Worm (Caenorhabditis elegans) whole organism, L1 larva: ENCODE data around the gene T05C3.6.

Experiments
- aly-2 ChIP-seq: fragments of 150-350 bp; optimal IDR thresholded peaks from 2 replicates; lab custom pipeline; 2014; ENCODE audit warnings: missing biosample characterization, missing genetic modification characterization
- ces-1 ChIP-seq: fragments of 150-350 bp; optimal IDR thresholded peaks from 2 replicates; lab custom pipeline; 2014; ENCODE audit warnings: missing biosample characterization, missing genetic modification reagents, missing genetic modification characterization
- dsc-1 ChIP-seq: sonication (generic microtip); optimal IDR thresholded peaks from 2 replicates; lab custom pipeline; 2016; ENCODE audit warnings: mild to moderate bottlenecking, missing genetic modification characterization, missing compliant biosample characterization
- elt-2 ChIP-seq: sonication (generic microtip); optimal IDR thresholded peaks from 2 replicates; lab custom pipeline; 2016; ENCODE audit warnings: missing genetic modification characterization, mild to moderate bottlenecking, inconsistent platforms, missing compliant biosample characterization, missing genetic modification reagents
- elt-3 ChIP-seq, 6 experiments: fragments of 150-350 bp in 1 of 6; sonication (generic microtip); optimal IDR thresholded peaks; 2 replicates each; lab custom pipeline; 2017 to 2018; ENCODE audit warnings: missing biosample characterization in 6 of 6, missing genetic modification characterization in 6 of 6, inconsistent platforms in 1 of 6
- fkh-10 ChIP-seq: sonication (generic microtip); optimal IDR thresholded peaks from 2 replicates; lab custom pipeline; 2017; ENCODE audit warnings: missing biosample characterization, missing genetic modification reagents, missing genetic modification characterization
- fkh-4 ChIP-seq: sonication (generic microtip); optimal IDR thresholded peaks from 2 replicates; lab custom pipeline; 2016; ENCODE audit warnings: missing compliant biosample characterization, missing genetic modification characterization, borderline replicate concordance
- fos-1 ChIP-seq: fragments of 150-350 bp; optimal IDR thresholded peaks from 2 replicates; lab custom pipeline; 2014; ENCODE audit warnings: missing biosample characterization, missing genetic modification characterization
- hlh-17 ChIP-seq: fragments of 200-800 bp; sonication (Bioruptor generic); optimal IDR thresholded peaks from 2 replicates; lab custom pipeline; 2018; ENCODE audit warnings: missing genetic modification characterization, mild to moderate bottlenecking, missing compliant biosample characterization, moderate library complexity, borderline replicate concordance
- hlh-4 ChIP-seq: sonication (generic microtip); optimal IDR thresholded peaks from 2 replicates; lab custom pipeline; 2016; ENCODE audit warnings: mild to moderate bottlenecking, missing genetic modification characterization, missing compliant biosample characterization
- irx-1 ChIP-seq: sonication (generic microtip); optimal IDR thresholded peaks from 2 replicates; lab custom pipeline; 2016; ENCODE audit warnings: missing genetic modification characterization, missing compliant biosample characterization
- lin-13 ChIP-seq: fragments of 150-350 bp; optimal IDR thresholded peaks from 2 replicates; lab custom pipeline; 2014; ENCODE audit warnings: missing biosample characterization, missing genetic modification reagents, missing genetic modification characterization
- lin-14 ChIP-seq: fragments of 200-800 bp; sonication (Bioruptor generic); optimal IDR thresholded peaks from 2 replicates; lab custom pipeline; 2018; ENCODE audit warnings: mild to moderate bottlenecking, missing genetic modification characterization, moderate library complexity, missing compliant biosample characterization
- lin-15B ChIP-seq: fragments of 150-350 bp; sonication (generic microtip); optimal IDR thresholded peaks from 3 replicates; lab custom pipeline; 2014; ENCODE audit warnings: missing biosample characterization, missing genetic modification characterization
- lin-35 ChIP-seq, 2 experiments: fragments of 150-350 bp; optimal IDR thresholded peaks; 2 replicates each; lab custom pipeline; 2014; ENCODE audit warnings: missing biosample characterization in 2 of 2, missing genetic modification characterization in 2 of 2, missing genetic modification reagents in 2 of 2
- lir-3 ChIP-seq: sonication (generic microtip); optimal IDR thresholded peaks from 2 replicates; lab custom pipeline; 2016; ENCODE audit warnings: mild to moderate bottlenecking, missing genetic modification characterization, moderate library complexity, missing compliant biosample characterization; ENCODE audit not compliant: poor library complexity
- lsy-2 ChIP-seq, 2 experiments: fragments of 150-350 bp; optimal IDR thresholded peaks; 2 replicates each; lab custom pipeline; 2014; ENCODE audit warnings: missing biosample characterization in 2 of 2, missing genetic modification characterization in 2 of 2
- mab-9 ChIP-seq: fragments of 200-800 bp; sonication (Bioruptor generic); IDR thresholded peaks from 2 replicates; pipeline ENCODE4 v1.3.6; 2022; ENCODE audit warnings: missing genetic modification reagents, missing genetic modification characterization, missing compliant biosample characterization
- mef-2 ChIP-seq: fragments of 150-350 bp; optimal IDR thresholded peaks from 2 replicates; lab custom pipeline; 2014; ENCODE audit warnings: missing biosample characterization, missing genetic modification characterization
- nhr-11 ChIP-seq: fragments of 150-350 bp; optimal IDR thresholded peaks from 2 replicates; lab custom pipeline; 2014; ENCODE audit warnings: missing biosample characterization, missing genetic modification characterization
- nhr-19 ChIP-seq: fragments of 200-800 bp; sonication (Bioruptor generic); conservative IDR thresholded peaks from 2 replicates; pipeline ENCODE4 v1.3.6; 2022; ENCODE audit warnings: missing genetic modification characterization, missing compliant biosample characterization
- nhr-20 ChIP-seq: sonication (generic microtip); optimal IDR thresholded peaks from 2 replicates; lab custom pipeline; 2016; ENCODE audit warnings: mild to moderate bottlenecking, missing genetic modification characterization, missing compliant biosample characterization
- nhr-28 ChIP-seq: fragments of 150-350 bp; optimal IDR thresholded peaks from 2 replicates; lab custom pipeline; 2014; ENCODE audit warnings: missing biosample characterization, missing genetic modification characterization
- nhr-77 ChIP-seq: fragments of 150-350 bp; optimal IDR thresholded peaks from 2 replicates; lab custom pipeline; 2014; ENCODE audit warnings: missing biosample characterization, missing genetic modification characterization
- nhr-84 ChIP-seq: sonication (generic microtip); optimal IDR thresholded peaks from 2 replicates; lab custom pipeline; 2017; ENCODE audit warnings: missing biosample characterization, missing genetic modification characterization
- nhr-85 ChIP-seq: sonication (generic microtip); peaks from one replicate; lab custom pipeline; 2016; ENCODE audit warnings: missing genetic modification characterization, inconsistent platforms, missing compliant biosample characterization
- nhr-90 ChIP-seq: sonication (generic microtip); optimal IDR thresholded peaks from 2 replicates; lab custom pipeline; 2016; ENCODE audit warnings: mild to moderate bottlenecking, missing genetic modification characterization, missing compliant biosample characterization; ENCODE audit not compliant: poor library complexity
- snu-23 ChIP-seq: sonication (generic microtip); optimal IDR thresholded peaks from 2 replicates; lab custom pipeline; 2016; ENCODE audit warnings: missing genetic modification characterization, missing compliant biosample characterization
- sup-37 ChIP-seq: fragments of 200-800 bp; sonication (Bioruptor generic); optimal IDR thresholded peaks from 2 replicates; lab custom pipeline; 2018; ENCODE audit warnings: mild to moderate bottlenecking, missing genetic modification characterization, missing compliant biosample characterization
- swsn-7 ChIP-seq: sonication (generic microtip); optimal IDR thresholded peaks from 2 replicates; lab custom pipeline; 2016; ENCODE audit warnings: missing genetic modification characterization, missing compliant biosample characterization
- tlp-1 ChIP-seq: fragments of 150-350 bp; optimal IDR thresholded peaks from 2 replicates; lab custom pipeline; 2014; ENCODE audit warnings: missing biosample characterization, missing genetic modification characterization
- unc-130 ChIP-seq: fragments of 150-350 bp; optimal IDR thresholded peaks from 2 replicates; lab custom pipeline; 2017; ENCODE audit warnings: missing biosample characterization, missing genetic modification characterization, inconsistent platforms
- zip-4 ChIP-seq: fragments of 200-800 bp; sonication (Bioruptor generic); optimal IDR thresholded peaks from 2 replicates; lab custom pipeline; 2018; ENCODE audit warnings: mild to moderate bottlenecking, missing genetic modification characterization, moderate library complexity, missing compliant biosample characterization
- ztf-11 ChIP-seq, 2 experiments: sonication (generic microtip); optimal IDR thresholded peaks; 2 replicates each; lab custom pipeline; 2016 to 2017; ENCODE audit warnings: missing genetic modification characterization in 2 of 2, missing biosample characterization in 1 of 2, missing compliant biosample characterization in 1 of 2
- ztf-4 ChIP-seq: fragments of 150-350 bp; optimal IDR thresholded peaks from 2 replicates; lab custom pipeline; 2014; ENCODE audit warnings: missing biosample characterization, missing genetic modification characterization

T05C3.6 gene

DNA sequence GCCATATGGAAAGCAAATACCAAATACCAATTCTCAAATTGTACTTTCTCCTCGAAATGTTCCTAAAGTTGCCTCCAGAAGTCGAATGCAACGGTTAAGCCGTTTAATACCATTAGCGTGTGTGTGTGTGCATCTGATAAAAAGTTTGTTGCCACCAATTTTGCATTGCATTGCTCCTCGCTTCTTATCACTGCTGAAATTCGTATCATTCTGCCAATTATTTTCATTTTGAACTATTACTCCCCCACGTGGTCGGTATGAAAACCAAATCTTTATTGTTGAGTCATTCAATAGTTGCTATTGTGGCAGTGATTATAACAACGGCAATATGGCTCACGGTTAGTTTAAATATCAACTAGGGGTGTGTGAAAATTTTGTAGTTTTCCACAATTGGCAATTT, at the start of gene T05C3.6:
Gene T05C3.6 (plus strand): TSS at position 241 of the 400 bp plus-strand sequence.
- TF ChIP-seq elt-2 (tag; lab: Kevin White, UChicago) (peak; percentile 76), zip-4 (GFP tag; lab: Kevin White, UChicago) (no peak), lin-35 (GFP tag; optimal IDR thresholded peaks at IDR 0.05; lab: Kevin White, UChicago) (peak in 1 of 2 experiments; percentile 19)

DNA sequence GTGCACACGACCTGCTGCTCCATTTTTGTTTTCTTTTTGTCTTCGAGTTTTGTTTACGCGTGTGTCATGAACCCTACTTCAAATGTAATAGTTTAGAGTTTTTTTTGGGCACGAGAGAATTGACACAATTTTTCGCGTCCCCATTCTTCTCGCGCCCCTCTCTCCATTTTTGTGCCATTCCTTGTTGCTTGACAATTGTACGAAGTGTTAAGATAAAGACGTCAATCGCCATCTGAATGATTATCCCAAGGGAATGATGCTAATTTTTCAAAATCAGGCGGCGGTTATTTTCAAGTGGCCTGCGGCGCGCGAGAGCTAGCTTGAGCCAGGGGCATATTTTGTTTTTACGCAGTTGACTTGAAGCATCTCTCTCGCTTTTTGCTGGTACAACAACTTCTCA, 47.9 kb upstream of the T05C3.6 start:
- TF ChIP-seq lir-3 (tag; lab: Kevin White, UChicago) (no peak), mab-9 (GFP tag; lab: Robert Waterston, UW) (0 out of 2 replicates have a peak, but pooled peaks have one; percentile 11), lin-14 (GFP tag; lab: Kevin White, UChicago) (peak; percentile 28)

DNA sequence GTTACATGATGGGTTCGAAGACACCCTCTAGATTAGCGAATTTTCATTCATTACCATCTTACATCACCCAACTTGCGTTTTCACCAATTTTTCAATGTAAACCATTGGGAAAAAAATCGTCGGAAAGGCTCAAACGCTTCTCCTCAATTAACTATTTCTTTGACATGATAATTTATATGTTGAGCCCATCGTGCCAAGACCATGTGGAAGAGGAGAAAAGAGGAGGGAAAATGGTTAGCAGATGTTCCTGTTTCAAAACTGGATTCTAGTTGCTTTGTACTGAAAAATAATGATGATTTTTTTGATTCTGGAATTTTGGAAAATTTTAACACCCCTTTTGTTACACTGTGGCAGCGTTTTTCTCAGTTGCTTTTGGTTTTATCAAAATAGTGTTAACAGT, 46.2 kb upstream of the T05C3.6 start:
- TF ChIP-seq fkh-4 (peak; percentile 19), lin-15B (tag; lab: Kevin White, UChicago) (no peak), zip-4 (GFP tag; lab: Kevin White, UChicago) (no peak), elt-3 (tag; optimal IDR thresholded peaks at IDR 0.05; lab: Kevin White, UChicago) (no peak), nhr-11 (tag; lab: Kevin White, UChicago) (no peak), fkh-10 (GFP tag; lab: Kevin White, UChicago) (no peak), fos-1 (tag; lab: Kevin White, UChicago) (no peak), nhr-90 (tag; lab: Kevin White, UChicago) (no peak), dsc-1 (tag; lab: Kevin White, UChicago) (peak; percentile 56), nhr-77 (tag; lab: Kevin White, UChicago) (no peak)

DNA sequence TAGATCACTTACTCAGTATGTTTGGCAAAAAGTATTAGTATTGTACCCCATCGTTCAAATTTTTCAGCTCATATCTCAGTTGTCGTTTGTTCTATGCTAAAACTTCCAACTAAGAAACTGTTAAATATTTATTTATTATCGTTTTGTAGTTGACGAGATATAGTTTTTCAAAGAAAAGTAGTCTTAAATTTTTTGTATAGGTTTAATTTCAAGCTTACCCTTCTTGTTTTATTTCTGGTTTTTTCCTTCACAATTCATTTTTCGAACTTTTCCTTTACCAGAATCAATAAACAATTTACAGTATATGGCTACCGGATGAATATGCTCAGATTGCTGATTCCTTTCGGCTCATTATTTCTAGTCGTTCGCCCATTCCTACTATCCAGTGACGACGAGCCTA, 44.4 kb upstream of the T05C3.6 start, which contains the start of gene F08F3.1:
Gene F08F3.1 (plus strand): TSS at position 301 of the 400 bp plus-strand sequence.
- TF ChIP-seq fos-1 (tag; lab: Kevin White, UChicago), result no peak
- no peak for TF ChIP-seq tlp-1 (tag; lab: Kevin White, UChicago)
- TF ChIP-seq sup-37 (GFP tag; lab: Kevin White, UChicago), result no peak
- TF ChIP-seq irx-1 (tag; lab: Kevin White, UChicago), result no peak
- no peak for TF ChIP-seq mef-2 (tag; lab: Kevin White, UChicago)

DNA sequence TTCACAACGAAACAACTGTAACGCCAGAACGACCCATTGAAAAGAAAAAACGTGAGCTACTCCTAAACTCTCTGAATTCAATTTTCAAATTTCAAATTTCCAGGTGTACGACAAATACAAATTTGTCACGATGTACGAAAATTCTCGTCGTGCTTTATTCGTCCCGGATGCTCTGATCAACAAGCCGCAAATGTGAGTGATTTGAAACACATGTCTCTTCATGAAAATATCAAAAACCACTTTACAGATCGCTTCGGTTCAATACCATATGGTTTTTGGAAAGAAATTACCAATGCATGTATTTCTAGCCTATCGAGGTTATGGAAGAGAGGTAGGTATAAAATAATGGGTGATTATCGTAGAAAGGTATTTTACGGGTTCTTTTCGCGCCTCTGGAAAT, 43.2 kb upstream of the T05C3.6 start:
- TF ChIP-seq dsc-1 (tag; lab: Kevin White, UChicago), result peak; percentile 89
- peak; percentile 63 for TF ChIP-seq fkh-4
- TF ChIP-seq lsy-2 (tag; optimal IDR thresholded peaks at IDR 0.05; lab: Kevin White, UChicago), result no peak

DNA sequence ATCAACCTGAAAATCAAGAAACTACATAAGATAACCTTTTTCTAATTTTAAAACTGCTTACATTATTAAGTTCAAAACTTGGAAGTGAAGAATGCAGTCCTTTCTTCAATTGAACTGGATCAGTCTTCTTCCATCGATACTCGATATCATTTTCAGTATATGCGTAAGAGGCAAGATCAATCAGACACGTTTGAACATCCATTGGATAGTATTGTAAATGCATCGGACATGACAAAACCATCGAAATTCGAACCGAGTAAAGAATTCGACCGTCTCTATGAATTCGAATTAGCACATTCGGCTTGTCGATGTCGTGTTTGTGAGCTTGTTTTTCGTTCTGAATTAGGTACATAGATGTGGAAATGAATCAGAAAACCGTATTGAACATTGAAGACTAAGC, 39.5 kb upstream of the T05C3.6 start:
- TF ChIP-seq swsn-7 (tag; lab: Kevin White, UChicago) (no peak), unc-130 (tag; lab: Kevin White, UChicago) (no peak), lin-14 (GFP tag; lab: Kevin White, UChicago) (no peak), nhr-90 (tag; lab: Kevin White, UChicago) (no peak), ztf-11 (tag; optimal IDR thresholded peaks at IDR 0.05; lab: Kevin White, UChicago) (no peak), nhr-85 (tag; lab: Kevin White, UChicago) (no peak), nhr-20 (tag; lab: Kevin White, UChicago) (no peak), ces-1 (no peak), ztf-4 (no peak), lin-13 (no peak), lsy-2 (tag; optimal IDR thresholded peaks at IDR 0.05; lab: Kevin White, UChicago) (no peak), nhr-84 (tag; lab: Kevin White, UChicago) (no peak), nhr-28 (tag; lab: Kevin White, UChicago) (no peak), hlh-17 (GFP tag; lab: Kevin White, UChicago) (no peak), hlh-4 (tag; lab: Kevin White, UChicago) (no peak), nhr-11 (tag; lab: Kevin White, UChicago) (no peak), aly-2 (tag; lab: Kevin White, UChicago) (no peak), snu-23 (GFP tag; lab: Kevin White, UChicago) (no peak), nhr-19 (GFP tag; lab: Robert Waterston, UW) (no peak), mef-2 (tag; lab: Kevin White, UChicago) (no peak)
